Fruit fly (Drosophila melanogaster) whole organism, embryonic: Measurements from ENCODE around the gene Pcd.

Source experiments
- CG10654 ChIP-seq: fragments of 200-800 bp; sonication (Bioruptor generic); optimal IDR thresholded peaks from 2 replicates; lab custom pipeline; 2016; ENCODE audit warnings: missing biosample characterization, missing genetic modification characterization
- CG12659 ChIP-seq: fragments of 200-800 bp; sonication (Bioruptor generic); optimal IDR thresholded peaks from 3 replicates; lab custom pipeline; 2017; ENCODE audit warnings: mild to moderate bottlenecking, missing biosample characterization, missing genetic modification reagents, missing genetic modification characterization
- CG13424 ChIP-seq: fragments of 200-800 bp; sonication (Bioruptor generic); optimal IDR thresholded peaks from 2 replicates; lab custom pipeline; 2019; ENCODE audit warnings: missing biosample characterization, mild to moderate bottlenecking, missing genetic modification characterization, moderate library complexity
- CG14965 ChIP-seq: fragments of 200-800 bp; sonication (Bioruptor generic); optimal IDR thresholded peaks from 2 replicates; lab custom pipeline; 2016; ENCODE audit warnings: missing biosample characterization, missing genetic modification characterization, borderline replicate concordance
- CG15269 ChIP-seq: fragments of 200-800 bp; sonication (Bioruptor generic); optimal IDR thresholded peaks from 2 replicates; lab custom pipeline; 2018; ENCODE audit warnings: missing biosample characterization, mild to moderate bottlenecking, missing genetic modification characterization, moderate library complexity
- CG17359 ChIP-seq: fragments of 200-800 bp; sonication (Bioruptor generic); optimal IDR thresholded peaks from 3 replicates; lab custom pipeline; 2018; ENCODE audit warnings: missing biosample characterization, mild to moderate bottlenecking, missing genetic modification characterization, moderate library complexity
- CG2129 ChIP-seq: fragments of 200-800 bp; sonication (Bioruptor generic); IDR thresholded peaks from 2 replicates; pipeline ENCODE4 v1.3.6; 2022; ENCODE audit warnings: missing biosample characterization, missing genetic modification characterization; ENCODE audit not compliant: partially characterized antibody
- CG2199 ChIP-seq: fragments of 200-800 bp; sonication (Bioruptor generic); IDR thresholded peaks from 3 replicates; pipeline ENCODE4 v1.3.6; 2022; ENCODE audit warnings: missing biosample characterization, missing genetic modification characterization
- CG2712 ChIP-seq: fragments of 200-800 bp; optimal IDR thresholded peaks from 3 replicates; lab custom pipeline; 2019; ENCODE audit warnings: missing biosample characterization, mild to moderate bottlenecking, missing genetic modification characterization, moderate library complexity
- CG32532 ChIP-seq: fragments of 200-800 bp; sonication (Bioruptor generic); IDR thresholded peaks from 2 replicates; pipeline ENCODE4 v1.3.6; 2022; ENCODE audit warnings: missing biosample characterization, missing genetic modification characterization
- CG34224 ChIP-seq: fragments of 200-800 bp; sonication (Bioruptor generic); IDR thresholded peaks from 3 replicates; pipeline ENCODE4 v1.3.6; 2022; ENCODE audit warnings: missing biosample characterization, missing genetic modification characterization; ENCODE audit not compliant: partially characterized antibody
- CG5953 ChIP-seq: fragments of 200-800 bp; sonication (Bioruptor generic); IDR thresholded peaks from 2 replicates; pipeline ENCODE4 v1.3.6; 2022; ENCODE audit warnings: missing biosample characterization, missing genetic modification characterization
- CG7357 ChIP-seq: fragments of 200-800 bp; sonication (Bioruptor generic); IDR thresholded peaks from 3 replicates; pipeline ENCODE4 v1.3.6; 2022; ENCODE audit warnings: missing biosample characterization, missing genetic modification characterization
- CG7556 ChIP-seq: fragments of 200-800 bp; sonication (Bioruptor generic); optimal IDR thresholded peaks from 2 replicates; lab custom pipeline; 2017; ENCODE audit warnings: missing biosample characterization, mild to moderate bottlenecking, missing genetic modification characterization
- CG9817 ChIP-seq: fragments of 200-800 bp; sonication (Bioruptor generic); optimal IDR thresholded peaks from 2 replicates; lab custom pipeline; 2018; ENCODE audit warnings: missing biosample characterization, mild to moderate bottlenecking, missing genetic modification characterization, moderate library complexity
- CoRest ChIP-seq: fragments of 200-800 bp; sonication (Bioruptor generic); optimal IDR thresholded peaks from 3 replicates; lab custom pipeline; 2018; ENCODE audit warnings: missing biosample characterization, mild to moderate bottlenecking, missing genetic modification characterization, moderate library complexity
- E2f1 ChIP-seq: fragments of 200-800 bp; sonication (Bioruptor generic); IDR thresholded peaks from 2 replicates; pipeline ENCODE4 v1.3.6; 2022; ENCODE audit warnings: missing biosample characterization, missing genetic modification characterization
- Ets65A ChIP-seq: fragments of 200-800 bp; sonication (Bioruptor generic); peaks from one replicate; lab custom pipeline; 2016; ENCODE audit warnings: missing biosample characterization, missing genetic modification characterization
- Ets97D ChIP-seq: fragments of 200-800 bp; sonication (Bioruptor generic); optimal IDR thresholded peaks from 3 replicates; lab custom pipeline; 2016; ENCODE audit warnings: missing biosample characterization, missing genetic modification characterization
- Fer3 ChIP-seq: fragments of 200-800 bp; sonication (Bioruptor generic); optimal IDR thresholded peaks from 2 replicates; lab custom pipeline; 2018; ENCODE audit warnings: missing biosample characterization, mild to moderate bottlenecking, missing genetic modification characterization, moderate library complexity
- H2.0 ChIP-seq: fragments of 200-800 bp; sonication (Bioruptor generic); IDR thresholded peaks from 2 replicates; pipeline ENCODE4 v1.3.6; 2022; ENCODE audit warnings: missing biosample characterization, missing genetic modification characterization
- HLHmδ ChIP-seq: fragments of 200-800 bp; sonication (Bioruptor generic); optimal IDR thresholded peaks from 2 replicates; lab custom pipeline; 2018; ENCODE audit warnings: missing biosample characterization, mild to moderate bottlenecking, missing genetic modification characterization, moderate library complexity
- Hr51 ChIP-seq, 2 experiments: fragments of 200-800 bp; sonication (Bioruptor generic); optimal IDR thresholded peaks; 2 replicates in 1 of 2; 3 replicates in 1 of 2; lab custom pipeline; 2016 to 2018; ENCODE audit warnings: missing biosample characterization in 2 of 2, missing genetic modification characterization in 2 of 2, mild to moderate bottlenecking in 1 of 2, moderate library complexity in 1 of 2
- Hr78 ChIP-seq, 2 experiments: fragments of 200-800 bp in 1 of 2; fragments of >200 bp in 1 of 2; sonication (Bioruptor generic) in 1 of 2; optimal IDR thresholded peaks; 2 replicates each; lab custom pipeline; 2017 to 2019; ENCODE audit warnings: missing biosample characterization in 2 of 2, missing genetic modification characterization in 2 of 2, mild to moderate bottlenecking in 1 of 2, moderate library complexity in 1 of 2
- Hsf ChIP-seq: fragments of 200-800 bp; sonication (Bioruptor generic); optimal IDR thresholded peaks from 3 replicates; lab custom pipeline; 2016; ENCODE audit warnings: missing biosample characterization, missing genetic modification characterization
- Nf-YA ChIP-seq: fragments of 200-800 bp; sonication (Bioruptor generic); IDR thresholded peaks from 2 replicates; pipeline ENCODE4 v1.3.6; 2022; ENCODE audit warnings: missing biosample characterization, missing genetic modification characterization
- Oli ChIP-seq: fragments of 200-800 bp; sonication (Bioruptor generic); optimal IDR thresholded peaks from 2 replicates; lab custom pipeline; 2018; ENCODE audit warnings: missing biosample characterization, mild to moderate bottlenecking, missing genetic modification characterization, moderate library complexity
- Pdp1 ChIP-seq, 2 experiments: fragments of 200-800 bp; sonication (Bioruptor generic); optimal IDR thresholded peaks; 3 replicates each; lab custom pipeline; 2016; ENCODE audit warnings: missing biosample characterization in 2 of 2, missing genetic modification characterization in 2 of 2, mild to moderate bottlenecking in 1 of 2, moderate library complexity in 1 of 2
- bsh ChIP-seq, 2 experiments: fragments of 200-800 bp; sonication (Bioruptor generic); optimal IDR thresholded peaks; 2 replicates each; lab custom pipeline; 2017 to 2018; ENCODE audit warnings: mild to moderate bottlenecking in 2 of 2, missing biosample characterization in 2 of 2, missing genetic modification characterization in 2 of 2, moderate library complexity in 1 of 2
- cad ChIP-seq: fragments of >200 bp; optimal IDR thresholded peaks from 2 replicates; lab custom pipeline; 2017; ENCODE audit warnings: missing biosample characterization, missing genetic modification characterization
- caup ChIP-seq: fragments of 200-800 bp; sonication (Bioruptor generic); optimal IDR thresholded peaks from 3 replicates; lab custom pipeline; 2017; ENCODE audit warnings: missing biosample characterization, mild to moderate bottlenecking, missing genetic modification characterization, moderate library complexity; ENCODE audit not compliant: severe bottlenecking
- croc ChIP-seq: fragments of 200-800 bp; sonication (Bioruptor generic); conservative IDR thresholded peaks from 3 replicates; pipeline ENCODE4 v1.3.6; 2022; ENCODE audit warnings: missing biosample characterization, missing genetic modification characterization
- dpn ChIP-seq, 2 experiments: fragments of 200-800 bp; sonication (Bioruptor generic); optimal IDR thresholded peaks; 3 replicates each; lab custom pipeline; 2016; ENCODE audit warnings: missing biosample characterization in 2 of 2, missing genetic modification characterization in 2 of 2
- esg ChIP-seq: fragments of 200-800 bp; sonication (Bioruptor generic); conservative IDR thresholded peaks from 2 replicates; pipeline ENCODE4 v1.3.6; 2022; ENCODE audit warnings: missing biosample characterization, missing genetic modification characterization
- fd96Cb ChIP-seq: fragments of 200-800 bp; sonication (Bioruptor generic); optimal IDR thresholded peaks from 2 replicates; lab custom pipeline; 2018; ENCODE audit warnings: missing biosample characterization, mild to moderate bottlenecking, missing genetic modification characterization, moderate library complexity
- grau ChIP-seq: fragments of 200-800 bp; optimal IDR thresholded peaks from 3 replicates; lab custom pipeline; 2019; ENCODE audit warnings: missing biosample characterization, mild to moderate bottlenecking, missing genetic modification characterization, moderate library complexity
- hkb ChIP-seq, 2 experiments: fragments of 200-800 bp in 1 of 2; fragments of >200 bp in 1 of 2; sonication (Bioruptor generic) in 1 of 2; IDR thresholded peaks in 1 of 2; optimal IDR thresholded peaks in 1 of 2; 2 replicates each; pipeline versions ENCODE4 v1.3.6 to Lab custom; 2017 to 2022; ENCODE audit warnings: missing biosample characterization in 1 of 2, missing genetic modification characterization in 1 of 2
- ind ChIP-seq: fragments of 200-800 bp; sonication (Bioruptor generic); optimal IDR thresholded peaks from 3 replicates; lab custom pipeline; 2016; ENCODE audit warnings: missing biosample characterization, missing genetic modification characterization
- pan ChIP-seq, 4 experiments: fragments of >200 bp in 3 of 4; fragments of 200-800 bp in 1 of 4; sonication (Bioruptor generic) in 1 of 4; optimal IDR thresholded peaks in 3 of 4; IDR thresholded peaks in 1 of 4; 2 replicates each; pipeline versions ENCODE4 v1.3.6 to Lab custom; 2017 to 2022; ENCODE audit warnings: missing biosample characterization in 2 of 4, missing genetic modification characterization in 2 of 4, mixed read lengths in 1 of 4
- ranshi ChIP-seq: fragments of 200-800 bp; sonication (Bioruptor generic); IDR thresholded peaks from 2 replicates; pipeline ENCODE4 v1.3.6; 2022; ENCODE audit warnings: missing biosample characterization, missing genetic modification characterization
- salm ChIP-seq: fragments of 200-800 bp; sonication (Bioruptor generic); optimal IDR thresholded peaks from 2 replicates; lab custom pipeline; 2018; ENCODE audit warnings: missing biosample characterization, mild to moderate bottlenecking, missing genetic modification characterization
- sens ChIP-seq: fragments of 200-800 bp; sonication (Bioruptor generic); peaks from one replicate; lab custom pipeline; 2016; ENCODE audit warnings: missing biosample characterization, missing genetic modification characterization
- sisA ChIP-seq: fragments of 200-800 bp; sonication (Bioruptor generic); IDR thresholded peaks from 2 replicates; pipeline ENCODE4 v1.3.6; 2022; ENCODE audit warnings: missing biosample characterization, missing genetic modification characterization
- stc ChIP-seq: fragments of 200-800 bp; sonication (Bioruptor generic); IDR thresholded peaks from 2 replicates; pipeline ENCODE4 v1.3.6; 2022; ENCODE audit warnings: missing biosample characterization, missing genetic modification characterization
- stwl ChIP-seq: fragments of 200-800 bp; sonication (Bioruptor generic); optimal IDR thresholded peaks from 3 replicates; lab custom pipeline; 2018; ENCODE audit warnings: missing biosample characterization, mild to moderate bottlenecking, missing genetic modification characterization, moderate library complexity

Gene Pcd

dm6 chr3R:29716782-29717317, 6.1 kb upstream of the Pcd start, which contains the start of gene Obp99b (continued):
- peak; percentile 74; the same call in 1 of the 2 replicates for TF ChIP-seq CG5953
- TF ChIP-seq grau (tag; lab: Kevin White, UChicago), result peak; percentile 55
- peak; percentile 50 for TF ChIP-seq CoRest

dm6 chr3R:29717519-29717918, 5.4 kb upstream of the Pcd start:
- TF ChIP-seq CG9817 (peak; percentile 4), E2f1 (GFP tag; lab: Robert Waterston, UW) (0 out of 2 replicates have a peak, but pooled peaks have one; percentile 15), stc (GFP tag; lab: Robert Waterston, UW) (peak; percentile 41; the same call in 1 of the 2 replicates), Hr51 (GFP tag; optimal IDR thresholded peaks at IDR 0.05; lab: Kevin White, UChicago) (peak in 1 of 2 experiments; percentile 36), Pdp1 (GFP tag; optimal IDR thresholded peaks at IDR 0.05; lab: Kevin White, UChicago) (peak in 1 of 2 experiments; percentile 17), salm (peak; percentile 32), CG2712 (peak; percentile 38), cad (GFP tag; lab: Kevin White, UChicago) (no peak), CG15269 (tag; lab: Kevin White, UChicago) (peak; percentile 22), bsh (GFP tag; optimal IDR thresholded peaks at IDR 0.05; lab: Kevin White, UChicago) (peak in 1 of 2 experiments; percentile 47), stwl (tag; lab: Kevin White, UChicago) (no peak), dpn (GFP tag; optimal IDR thresholded peaks at IDR 0.05; lab: Kevin White, UChicago) (peak in 1 of 2 experiments; percentile 17), ind (peak; percentile 36), CG32532 (GFP tag; lab: Robert Waterston, UW) (peak; percentile 8; the same call in 1 of the 2 replicates), CG14965 (no peak), sens (peak; percentile 69), CG13424 (peak; percentile 22), esg (GFP tag; lab: Robert Waterston, UW) (peak; percentile 43), pan (optimal IDR thresholded peaks at IDR 0.05; lab: Kevin White, UChicago) (no peak), pan (GFP tag; optimal IDR thresholded peaks at IDR 0.05 in 1 of 2, IDR thresholded peaks at IDR 0.05 in 1 of 2) (peak in 1 of 2 experiments; percentile 25), HLHmδ (GFP tag; lab: Kevin White, UChicago) (no peak), caup (no peak), CG7556 (GFP tag; lab: Kevin White, UChicago) (no peak), CG2129 (GFP tag; lab: Robert Waterston, UW) (no peak), CG12659 (GFP tag; lab: Kevin White, UChicago) (no peak), fd96Cb (peak; percentile 45), hkb (optimal IDR thresholded peaks at IDR 0.05; lab: Kevin White, UChicago) (no peak), hkb (GFP tag; IDR thresholded peaks at IDR 0.05; lab: Robert Waterston, UW) (peak; percentile 35; the same call in 1 of the 2 replicates), CG2199 (GFP tag; lab: Robert Waterston, UW) (no peak), Oli (tag; lab: Kevin White, UChicago) (peak; percentile 28), CG7357 (GFP tag; lab: Robert Waterston, UW) (0 out of 3 replicates have a peak, but pooled peaks have one; percentile 17), Fer3 (peak; percentile 3), CG10654 (GFP tag; lab: Kevin White, UChicago) (peak; percentile 11), ranshi (GFP tag; lab: Robert Waterston, UW) (peak; percentile 26; the same call in 1 of the 2 replicates), Nf-YA (GFP tag; lab: Robert Waterston, UW) (0 out of 2 replicates have a peak, but pooled peaks have one; percentile 19), sisA (GFP tag; lab: Robert Waterston, UW) (peak; percentile 59), H2.0 (GFP tag; lab: Robert Waterston, UW) (peak; percentile 42; the same call in 1 of the 2 replicates), CG17359 (tag; lab: Kevin White, UChicago) (peak; percentile 55), Ets65A (GFP tag; lab: Kevin White, UChicago) (peak; percentile 14), croc (peak; percentile 21; the same call in 1 of the 3 replicates), Hr78 (GFP tag; optimal IDR thresholded peaks at IDR 0.05; lab: Kevin White, UChicago) (peak in 1 of 2 experiments; percentile 31), Ets97D (GFP tag; lab: Kevin White, UChicago) (no peak), Hsf (GFP tag; lab: Kevin White, UChicago) (peak; percentile 13), CG34224 (GFP tag; lab: Robert Waterston, UW) (no peak)
